Fruit fly (Drosophila melanogaster): ENCODE results near the gene Pus1.
A peak's percentile ranks its signal among the peaks of the same experiment; 100 is the strongest.

The Pus1 gene

dm6 chr3R:20555023-20555422 is 37.4 kb downstream of the Pus1 start (continued):
- no peak for TF ChIP-seq h (optimal IDR thresholded peaks at IDR 0.05)
- TF ChIP-seq Ptx1 (GFP tag; IDR thresholded peaks at IDR 0.05): peak; percentile 73
- no peak for TF ChIP-seq lilli (GFP tag; optimal IDR thresholded peaks at IDR 0.05)
- TF ChIP-seq CG14710 (tag; optimal IDR thresholded peaks at IDR 0.05): no peak
- TF ChIP-seq tll (GFP tag; optimal IDR thresholded peaks at IDR 0.05): no peak
- TF ChIP-seq CG7745 (tag; optimal IDR thresholded peaks at IDR 0.05): no peak
- 0 out of 3 replicates have a peak, but pooled peaks have one; percentile 11 for TF ChIP-seq row (GFP tag; IDR thresholded peaks at IDR 0.05)
- TF ChIP-seq Nf-YC (tag; optimal IDR thresholded peaks at IDR 0.05): peak; percentile 49
- TF ChIP-seq slbo (GFP tag; IDR thresholded peaks at IDR 0.05): no peak
- TF ChIP-seq CG43689 (GFP tag; IDR thresholded peaks at IDR 0.05): no peak
- no peak for TF ChIP-seq CG3847 (GFP tag; IDR thresholded peaks at IDR 0.05)
- no peak for TF ChIP-seq Lpt (GFP tag; optimal IDR thresholded peaks at IDR 0.05)
- TF ChIP-seq Ada2b (GFP tag; IDR thresholded peaks at IDR 0.05): peak; percentile 72
- no peak for TF ChIP-seq Kr (GFP tag; optimal IDR thresholded peaks at IDR 0.05)
- TF ChIP-seq vfl (GFP tag; optimal IDR thresholded peaks at IDR 0.05): no peak
- peak; percentile 51 for TF ChIP-seq CG10979 (tag; optimal IDR thresholded peaks at IDR 0.05)
- TF ChIP-seq unc-4 (GFP tag; IDR thresholded peaks at IDR 0.05; ENCODE audit: partially characterized antibody): no peak
- TF ChIP-seq CG11560 (tag; IDR thresholded peaks at IDR 0.05): peak; percentile 47; the same call in 1 of the 3 replicates
- peak; percentile 81 for TF ChIP-seq BtbVII (GFP tag; optimal IDR thresholded peaks at IDR 0.05)
- TF ChIP-seq pb (GFP tag; optimal IDR thresholded peaks at IDR 0.05): no peak
- no peak for TF ChIP-seq CG9797 (GFP tag; optimal IDR thresholded peaks at IDR 0.05)
- TF ChIP-seq CG5245 (GFP tag; optimal IDR thresholded peaks at IDR 0.05): no peak
- TF ChIP-seq bbx (GFP tag; IDR thresholded peaks at IDR 0.05; ENCODE audit: partially characterized antibody): 0 out of 2 replicates have a peak, but pooled peaks have one; percentile 11
- no peak for TF ChIP-seq Oli (tag; optimal IDR thresholded peaks at IDR 0.05)
- no peak for TF ChIP-seq CG7372 (GFP tag; IDR thresholded peaks at IDR 0.05)
- peak; percentile 37 for TF ChIP-seq caup (GFP tag; optimal IDR thresholded peaks at IDR 0.05; ENCODE audit: severe bottlenecking)
- peak; percentile 45 for TF ChIP-seq CG34376 (GFP tag; optimal IDR thresholded peaks at IDR 0.05)
- no peak for TF ChIP-seq HLH4C (GFP tag; IDR thresholded peaks at IDR 0.05; ENCODE audit: partially characterized antibody)
- peak; percentile 41 for TF ChIP-seq grn (GFP tag; optimal IDR thresholded peaks at IDR 0.05)
- no peak for TF ChIP-seq Bdp1 (GFP tag; optimal IDR thresholded peaks at IDR 0.05)
- no peak for TF ChIP-seq tio (GFP tag; optimal IDR thresholded peaks at IDR 0.05)
- peak; percentile 74 for TF ChIP-seq tap (tag; optimal IDR thresholded peaks at IDR 0.05)
- peak; percentile 37; the same call in 1 of the 2 replicates for TF ChIP-seq MBD-R2 (GFP tag; IDR thresholded peaks at IDR 0.05)
- TF ChIP-seq Hr51 (GFP tag; optimal IDR thresholded peaks at IDR 0.05): no peak
- TF ChIP-seq gt (GFP tag; IDR thresholded peaks at IDR 0.05): no peak
- TF ChIP-seq chn (GFP tag; optimal IDR thresholded peaks at IDR 0.05): no peak
- peak; percentile 82 for TF ChIP-seq CG11695 (GFP tag; IDR thresholded peaks at IDR 0.05)
- no peak for TF ChIP-seq CG4404 (GFP tag; IDR thresholded peaks at IDR 0.05)
- TF ChIP-seq CG15269 (tag; optimal IDR thresholded peaks at IDR 0.05): peak; percentile 1
- TF ChIP-seq Spps (tag; optimal IDR thresholded peaks at IDR 0.05): no peak
- TF ChIP-seq Mes4 (GFP tag; optimal IDR thresholded peaks at IDR 0.05): no peak
- TF ChIP-seq CG17186 (GFP tag; optimal IDR thresholded peaks at IDR 0.05): no peak
- no peak for TF ChIP-seq CG6683 (GFP tag; optimal IDR thresholded peaks at IDR 0.05)
- TF ChIP-seq CG10431 (GFP tag; optimal IDR thresholded peaks at IDR 0.05): no peak
- TF ChIP-seq H2.0 (GFP tag; IDR thresholded peaks at IDR 0.05): no peak
- peak; percentile 64 for TF ChIP-seq nmo (GFP tag; optimal IDR thresholded peaks at IDR 0.05)
- TF ChIP-seq CG6254 (GFP tag; optimal IDR thresholded peaks at IDR 0.05): no peak
- no peak for TF ChIP-seq CG17328 (GFP tag; IDR thresholded peaks at IDR 0.05)
- TF ChIP-seq bowl (GFP tag; IDR thresholded peaks at IDR 0.05): no peak
- no peak for TF ChIP-seq D (optimal IDR thresholded peaks at IDR 0.05)
- peak; percentile 40 for TF ChIP-seq D (GFP tag; optimal IDR thresholded peaks at IDR 0.05)
- TF ChIP-seq CG16813 (GFP tag; IDR thresholded peaks at IDR 0.05; ENCODE audit: partially characterized antibody): no peak

Data from whole organism, embryonic.